Worm (Caenorhabditis elegans) whole organism, midembryonic: ENCODE measurements around the gene F13B12.1.

Source experiments
- flt-1 ChIP-seq: fragments of 200-800 bp; sonication (Bioruptor generic); IDR thresholded peaks from 2 replicates; pipeline ENCODE4 v1.3.6; 2022; ENCODE audit warnings: missing genetic modification characterization, missing compliant biosample characterization
- klf-2 ChIP-seq: fragments of 200-800 bp; sonication (Bioruptor generic); conservative IDR thresholded peaks from 2 replicates; pipeline ENCODE4 v1.3.6; 2022; ENCODE audit warnings: missing genetic modification reagents, missing genetic modification characterization, missing compliant biosample characterization
- med-1 ChIP-seq: sonication (generic microtip); optimal IDR thresholded peaks from 2 replicates; lab custom pipeline; 2017; ENCODE audit warnings: missing genetic modification characterization, mild to moderate bottlenecking, missing compliant biosample characterization, antibody characterized with exemption, missing genetic modification reagents; ENCODE audit not compliant: insufficient read depth
- ref-1 ChIP-seq: fragments of 200-800 bp; sonication (Bioruptor generic); conservative IDR thresholded peaks from 2 replicates; pipeline ENCODE4 v1.3.6; 2022; ENCODE audit warnings: missing genetic modification reagents, missing genetic modification characterization, missing compliant biosample characterization
- ztf-29 ChIP-seq: fragments of 200-800 bp; sonication (Bioruptor generic); IDR thresholded peaks from 2 replicates; pipeline ENCODE4 v1.3.6; 2022; ENCODE audit warnings: missing genetic modification reagents, missing genetic modification characterization, missing compliant biosample characterization

ce11 chrIV:10463987-10464638 is 39.7 kb upstream of the F13B12.1 start, which contains the start of gene ugt-43:
- TF ChIP-seq flt-1 (no peak), med-1 (no peak), ref-1 (GFP tag; lab: Robert Waterston, UW) (no peak), ztf-29 (GFP tag; lab: Robert Waterston, UW) (no peak), klf-2 (GFP tag; lab: Robert Waterston, UW) (no peak)
